Worm (Caenorhabditis elegans) whole organism, young adult: ENCODE data around the gene hot-1.

Experiments
- B0035.1 ChIP-seq: sonication (generic microtip); optimal IDR thresholded peaks from 2 replicates; lab custom pipeline; 2016; ENCODE audit warnings: missing genetic modification characterization, mild to moderate bottlenecking, missing compliant biosample characterization, missing genotype, missing genetic modification reagents
- B0261.1 ChIP-seq: sonication (generic microtip); optimal IDR thresholded peaks from 2 replicates; lab custom pipeline; 2016; ENCODE audit warnings: mild to moderate bottlenecking, missing genetic modification characterization, moderate library complexity, missing compliant biosample characterization
- F33H1.4 ChIP-seq: fragments of 200-800 bp; sonication (Bioruptor generic); IDR thresholded peaks from 2 replicates; pipeline ENCODE4 v1.3.6; 2022; ENCODE audit warnings: missing genetic modification reagents, missing genetic modification characterization, missing compliant biosample characterization
- F39B2.1 ChIP-seq: fragments of 200-800 bp; sonication (Bioruptor generic); IDR thresholded peaks from 2 replicates; pipeline ENCODE4 v1.3.6; 2022; ENCODE audit warnings: missing genetic modification reagents, missing genetic modification characterization, missing compliant biosample characterization
- F57A8.1 ChIP-seq: fragments of 200-800 bp; sonication (Bioruptor generic); optimal IDR thresholded peaks from 2 replicates; lab custom pipeline; 2018; ENCODE audit warnings: mild to moderate bottlenecking, missing genetic modification characterization, moderate library complexity, missing compliant biosample characterization
- Y53G8AR.9 ChIP-seq: fragments of 200-800 bp; sonication (Bioruptor generic); conservative IDR thresholded peaks from 2 replicates; pipeline ENCODE4 v1.3.6; 2022; ENCODE audit warnings: missing genetic modification reagents, missing genetic modification characterization, missing compliant biosample characterization
- ceh-58 ChIP-seq: fragments of 200-800 bp; sonication (Bioruptor generic); IDR thresholded peaks from 2 replicates; pipeline ENCODE4 v1.3.6; 2022; ENCODE audit warnings: missing genetic modification characterization, missing compliant biosample characterization
- ceh-79 ChIP-seq: sonication (generic microtip); optimal IDR thresholded peaks from 2 replicates; lab custom pipeline; 2017; ENCODE audit warnings: mild to moderate bottlenecking, missing genetic modification characterization, missing compliant biosample characterization
- ceh-91 ChIP-seq: fragments of 200-800 bp; sonication (Bioruptor generic); IDR thresholded peaks from 2 replicates; pipeline ENCODE4 v1.3.6; 2022; ENCODE audit warnings: missing genetic modification reagents, missing genetic modification characterization, missing compliant biosample characterization
- dox-1 ChIP-seq: fragments of 200-800 bp; sonication (Bioruptor generic); IDR thresholded peaks from 2 replicates; pipeline ENCODE4 v1.3.6; 2022; ENCODE audit warnings: missing genetic modification reagents, missing genetic modification characterization, missing compliant biosample characterization
- efl-1 ChIP-seq: fragments of 150-350 bp; optimal IDR thresholded peaks from 2 replicates; lab custom pipeline; 2014; ENCODE audit warnings: missing biosample characterization, missing genetic modification reagents, missing genetic modification characterization
- egl-18 ChIP-seq: fragments of 200-800 bp; sonication (Bioruptor generic); IDR thresholded peaks from 2 replicates; pipeline ENCODE4 v1.3.6; 2022; ENCODE audit warnings: missing genetic modification reagents, missing genetic modification characterization, missing compliant biosample characterization
- ekl-4 ChIP-seq: fragments of 200-800 bp; sonication (Bioruptor generic); IDR thresholded peaks from 2 replicates; pipeline ENCODE4 v1.3.6; 2022; ENCODE audit warnings: missing genetic modification reagents, missing genetic modification characterization, missing compliant biosample characterization
- fkh-3 ChIP-seq: sonication (generic microtip); optimal IDR thresholded peaks from 2 replicates; lab custom pipeline; 2016; ENCODE audit warnings: mild to moderate bottlenecking, missing genetic modification characterization, missing compliant biosample characterization
- hmg-1.2 ChIP-seq: fragments of 200-800 bp; sonication (Bioruptor generic); IDR thresholded peaks from 2 replicates; pipeline ENCODE4 v1.3.6; 2022; ENCODE audit warnings: missing genetic modification reagents, missing genetic modification characterization, missing compliant biosample characterization
- hmg-20 ChIP-seq: fragments of 200-800 bp; sonication (Bioruptor generic); IDR thresholded peaks from 2 replicates; pipeline ENCODE4 v1.3.6; 2022; ENCODE audit warnings: missing genetic modification reagents, missing genetic modification characterization, missing compliant biosample characterization
- lin-35 ChIP-seq, 3 experiments: fragments of 150-350 bp in 2 of 3; sonication (generic microtip) in 1 of 3; optimal IDR thresholded peaks; 2 replicates each; lab custom pipeline; 2014 to 2018; ENCODE audit warnings: missing biosample characterization in 3 of 3, missing genetic modification characterization in 3 of 3, missing genetic modification reagents in 3 of 3
- lin-54 ChIP-seq: fragments of 200-800 bp; sonication (Bioruptor generic); optimal IDR thresholded peaks from 2 replicates; lab custom pipeline; 2018; ENCODE audit warnings: mild to moderate bottlenecking, missing genetic modification characterization, missing compliant biosample characterization
- lir-1 ChIP-seq: fragments of 200-800 bp; sonication (Bioruptor generic); conservative IDR thresholded peaks from 2 replicates; pipeline ENCODE4 v1.3.6; 2022; ENCODE audit warnings: missing genetic modification reagents, missing genetic modification characterization, missing compliant biosample characterization
- lsl-1 ChIP-seq: fragments of 200-800 bp; sonication (Bioruptor generic); optimal IDR thresholded peaks from 2 replicates; lab custom pipeline; 2018; ENCODE audit warnings: mild to moderate bottlenecking, missing genetic modification characterization, moderate library complexity, missing compliant biosample characterization
- madf-6 ChIP-seq: fragments of 200-800 bp; sonication (Bioruptor generic); IDR thresholded peaks from 2 replicates; pipeline ENCODE4 v1.3.6; 2022; ENCODE audit warnings: missing genetic modification reagents, missing genetic modification characterization, missing compliant biosample characterization
- madf-8 ChIP-seq: fragments of 200-800 bp; sonication (Bioruptor generic); conservative IDR thresholded peaks from 2 replicates; pipeline ENCODE4 v1.3.6; 2022; ENCODE audit warnings: missing genetic modification reagents, missing genetic modification characterization, missing compliant biosample characterization
- nfyb-1 ChIP-seq: fragments of 200-800 bp; sonication (Bioruptor generic); IDR thresholded peaks from 2 replicates; pipeline ENCODE4 v1.3.6; 2022; ENCODE audit warnings: missing genetic modification reagents, missing genetic modification characterization, missing compliant biosample characterization
- nhr-80 ChIP-seq: sonication (generic microtip); optimal IDR thresholded peaks from 2 replicates; lab custom pipeline; 2016; ENCODE audit warnings: missing genetic modification characterization, missing compliant biosample characterization
- repo-1 ChIP-seq: sonication (generic microtip); optimal IDR thresholded peaks from 2 replicates; lab custom pipeline; 2017; ENCODE audit warnings: mild to moderate bottlenecking, missing genetic modification characterization, missing compliant biosample characterization
- rpc-1 ChIP-seq, 2 experiments: fragments of 150-350 bp in 1 of 2; sonication (generic microtip) in 1 of 2; optimal IDR thresholded peaks; 2 replicates each; lab custom pipeline; 2014 to 2018; ENCODE audit warnings: missing biosample characterization in 1 of 2, missing genetic modification characterization in 1 of 2, missing genetic modification reagents in 1 of 2, missing genotype in 1 of 2
- unc-130 ChIP-seq: sonication (generic microtip); optimal IDR thresholded peaks from 2 replicates; lab custom pipeline; 2016; ENCODE audit warnings: missing genetic modification reagents, missing genetic modification characterization, missing compliant biosample characterization
- xnd-1 ChIP-seq: sonication (generic microtip); optimal IDR thresholded peaks from 2 replicates; lab custom pipeline; 2016; ENCODE audit warnings: missing genotype, missing genetic modification reagents, missing genetic modification characterization, missing compliant biosample characterization
- ztf-25 ChIP-seq: fragments of 200-800 bp; sonication (Bioruptor generic); IDR thresholded peaks from 2 replicates; pipeline ENCODE4 v1.3.6; 2022; ENCODE audit warnings: missing genetic modification reagents, missing genetic modification characterization, missing compliant biosample characterization

The hot-1 gene

DNA sequence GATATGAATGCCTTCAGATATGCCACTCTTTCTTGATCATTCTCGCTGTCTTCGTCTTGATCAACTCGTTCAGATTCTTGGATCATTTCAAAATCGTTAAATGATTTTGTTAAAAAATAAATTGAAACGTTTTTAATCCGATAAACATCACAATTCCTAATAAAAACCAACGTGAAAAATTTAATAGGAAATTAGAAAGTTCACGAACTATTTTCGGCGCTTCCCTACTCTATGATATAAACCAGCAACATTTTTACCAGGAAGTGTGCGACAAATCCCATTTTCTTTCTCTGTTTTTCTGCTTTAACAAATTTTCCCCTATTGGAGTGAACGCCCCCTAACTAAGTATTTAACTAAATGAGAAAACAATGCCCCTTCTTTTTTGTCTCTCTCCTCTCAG lies 35.6 kb upstream of the hot-1 start, which contains the start of gene Y40H4A.2:
Y40H4A.2 (minus strand) TSS at position 101 of the 400 bp plus-strand sequence.
- TF ChIP-seq ekl-4 (GFP tag; lab: Robert Waterston, UW) (no peak), ceh-58 (GFP tag; lab: Robert Waterston, UW) (no peak), fkh-3 (tag; lab: Kevin White, UChicago) (no peak), ztf-25 (no peak), lin-54 (no peak), rpc-1 (optimal IDR thresholded peaks at IDR 0.05; lab: Kevin White, UChicago) (no peak), rpc-1 (tag; optimal IDR thresholded peaks at IDR 0.05; lab: Kevin White, UChicago) (no peak), F57A8.1 (GFP tag; lab: Kevin White, UChicago) (no peak)
- TF ChIP-seq, all 124 proteins: peak for 0

DNA sequence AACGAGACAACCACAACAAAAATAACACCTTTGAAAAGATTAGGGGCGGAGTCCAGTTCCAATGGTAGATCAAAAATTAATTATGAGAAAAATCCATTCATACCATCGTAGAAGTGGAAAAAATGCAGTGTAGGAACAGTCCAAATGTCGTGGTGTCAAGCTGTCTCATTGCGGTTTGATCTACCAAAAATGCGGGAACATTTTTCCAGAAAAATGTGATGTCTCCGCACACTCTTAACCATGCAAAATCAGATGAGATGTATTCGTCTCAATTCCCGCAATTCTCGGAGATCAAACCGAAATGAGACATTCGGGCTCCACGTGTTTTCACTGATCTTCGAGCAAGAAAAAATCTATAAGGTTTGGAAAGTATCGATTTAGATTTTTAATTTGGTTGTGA lies 26.8 kb upstream of the hot-1 start:
- TF ChIP-seq F39B2.1 (no peak), ceh-79 (tag; lab: Kevin White, UChicago) (no peak), madf-8 (peak; percentile 51), dox-1 (GFP tag; lab: Robert Waterston, UW) (no peak), B0261.1 (tag; lab: Kevin White, UChicago) (no peak), ceh-91 (GFP tag; lab: Robert Waterston, UW) (peak; percentile 22; the same call in 1 of the 2 replicates), madf-6 (GFP tag; lab: Robert Waterston, UW) (peak; percentile 73), hmg-1.2 (GFP tag; lab: Robert Waterston, UW) (0 out of 2 replicates have a peak, but pooled peaks have one; percentile 8), efl-1 (peak; percentile 38), lin-35 (GFP tag; optimal IDR thresholded peaks at IDR 0.05; lab: Kevin White, UChicago) (no peak), xnd-1 (tag; lab: Kevin White, UChicago) (peak; percentile 47)
- TF ChIP-seq, all 124 proteins: peak for 6

DNA sequence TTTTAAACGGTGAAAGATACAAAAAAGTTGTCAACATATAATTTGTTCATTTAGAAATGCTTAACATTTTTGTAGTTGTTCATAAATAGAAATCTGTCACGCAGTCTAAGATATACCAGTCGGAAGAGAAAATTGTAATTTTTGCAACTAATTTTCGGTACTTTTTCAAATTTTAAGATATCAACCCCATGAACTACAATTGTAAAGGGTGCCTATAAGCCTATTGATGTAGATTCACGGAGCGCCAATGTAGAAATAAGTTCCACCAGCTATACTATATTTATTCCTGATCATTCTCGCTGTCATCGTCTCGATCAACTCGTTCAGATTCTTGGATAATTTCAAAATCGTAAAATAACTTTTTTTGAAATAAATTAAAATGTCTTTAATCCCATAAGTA lies 26.0 kb upstream of the hot-1 start:
- no peak for TF ChIP-seq B0035.1 (tag; lab: Kevin White, UChicago)
- peak; percentile 34 for TF ChIP-seq repo-1 (tag; lab: Kevin White, UChicago)
- peak; percentile 44; the same call in 1 of the 2 replicates for TF ChIP-seq nfyb-1

DNA sequence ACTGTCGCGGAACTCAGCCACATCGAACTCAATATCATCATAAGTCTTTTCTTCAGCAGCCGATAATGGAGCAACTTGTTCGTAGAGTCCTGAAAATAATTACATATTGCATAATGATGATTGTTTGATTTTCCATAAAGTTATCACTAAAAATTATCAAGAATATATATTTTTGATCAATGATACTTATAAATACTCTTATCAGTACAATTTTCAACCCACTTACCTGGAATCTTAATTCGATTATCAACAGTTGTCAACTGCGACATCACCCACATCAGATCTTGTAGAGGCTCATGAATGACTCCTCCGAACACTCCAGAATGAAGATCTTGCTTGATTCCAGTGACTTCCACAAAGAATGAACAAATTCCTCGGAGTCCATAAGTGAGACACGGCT lies 25.0 kb upstream of the hot-1 start:
- TF ChIP-seq nhr-80 (tag; lab: Kevin White, UChicago) (peak; percentile 5), hmg-20 (GFP tag; lab: Robert Waterston, UW) (no peak)

DNA sequence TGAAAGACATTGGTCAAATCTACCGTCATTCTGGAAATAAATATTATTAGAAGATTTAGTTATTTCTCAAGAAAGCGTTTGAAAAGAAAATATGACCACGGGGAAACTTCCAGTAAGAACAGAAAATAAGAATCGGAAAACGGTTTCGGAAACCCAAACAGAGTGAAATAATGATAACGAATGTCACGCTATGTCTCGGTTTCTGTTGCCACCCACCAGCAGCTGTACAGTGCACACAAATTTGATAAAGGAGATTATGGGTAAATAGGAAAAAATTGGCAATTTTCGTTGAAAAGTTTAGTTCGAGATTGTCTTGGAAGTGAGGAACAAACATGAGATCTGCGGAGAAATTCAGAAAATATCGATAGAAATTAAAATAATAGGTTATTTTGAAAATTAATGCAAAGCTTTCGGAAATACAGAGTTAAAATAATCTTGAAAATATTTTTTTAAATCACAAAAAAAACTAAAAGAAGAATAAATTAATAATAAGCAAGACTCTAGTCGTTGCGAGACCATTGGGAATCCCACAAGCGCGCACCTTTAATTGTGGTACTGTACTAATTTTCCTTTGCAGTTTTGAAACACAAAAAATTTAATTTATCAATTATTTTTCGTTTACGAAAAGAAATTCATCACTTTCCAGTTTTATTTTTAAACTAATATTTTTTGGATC lies 23.8 kb upstream of the hot-1 start, which contains the start of gene pes-9:
pes-9 (minus strand) TSS at position 30 of the 676 bp plus-strand sequence.
- TF ChIP-seq F33H1.4 (GFP tag; lab: Robert Waterston, UW): peak; percentile 78
- peak; percentile 52 for TF ChIP-seq nhr-80 (tag; lab: Kevin White, UChicago)
- peak; percentile 12 for TF ChIP-seq efl-1
- TF ChIP-seq lsl-1 (GFP tag; lab: Kevin White, UChicago): peak; percentile 74
- no peak for TF ChIP-seq egl-18 (GFP tag; lab: Robert Waterston, UW)
- no peak for TF ChIP-seq lir-1
- TF ChIP-seq unc-130 (GFP tag; lab: Kevin White, UChicago): no peak
- no peak for TF ChIP-seq Y53G8AR.9 (GFP tag; lab: Robert Waterston, UW)
- peak; percentile 43 for TF ChIP-seq madf-6 (GFP tag; lab: Robert Waterston, UW)
- TF ChIP-seq, all 124 proteins: peak for 5
